Worm (Caenorhabditis elegans) whole organism, mixed stage, embryonic: Measurements from ENCODE around the gene pigk-1.
A peak's percentile ranks its signal among the peaks of the same experiment; 100 is the strongest.

Experiments used
- M03D4.4 ChIP-seq: sonication (generic microtip); optimal IDR thresholded peaks from 2 replicates; lab custom pipeline; 2017; ENCODE audit warnings: mild to moderate bottlenecking, missing genetic modification characterization, missing compliant biosample characterization
- blmp-1 ChIP-seq: fragments of 150-350 bp; optimal IDR thresholded peaks from 2 replicates; lab custom pipeline; 2014; ENCODE audit warnings: missing biosample characterization, missing genetic modification characterization
- ceh-39 ChIP-seq: fragments of 150-350 bp; optimal IDR thresholded peaks from 2 replicates; lab custom pipeline; 2014; ENCODE audit warnings: missing biosample characterization, missing genetic modification characterization
- ceh-83 ChIP-seq: fragments of 200-800 bp; sonication (Bioruptor generic); optimal IDR thresholded peaks from 2 replicates; lab custom pipeline; 2018; ENCODE audit warnings: mild to moderate bottlenecking, missing genetic modification characterization, missing compliant biosample characterization
- ces-1 ChIP-seq: fragments of 150-350 bp; optimal IDR thresholded peaks from 2 replicates; lab custom pipeline; 2014; ENCODE audit warnings: missing biosample characterization, missing genetic modification reagents, missing genetic modification characterization
- cnd-1 ChIP-seq: fragments of 200-800 bp; sonication (Bioruptor generic); optimal IDR thresholded peaks from 2 replicates; lab custom pipeline; 2018; ENCODE audit warnings: mild to moderate bottlenecking, missing genetic modification characterization, missing compliant biosample characterization
- drap-1 ChIP-seq: fragments of 200-800 bp; sonication (Bioruptor generic); optimal IDR thresholded peaks from 3 replicates; lab custom pipeline; 2018; ENCODE audit warnings: mild to moderate bottlenecking, missing genetic modification characterization, missing compliant biosample characterization
- elt-1 ChIP-seq: sonication (generic microtip); optimal IDR thresholded peaks from 2 replicates; lab custom pipeline; 2017; ENCODE audit warnings: missing genetic modification characterization, mild to moderate bottlenecking, missing compliant biosample characterization, antibody characterized with exemption, moderate library complexity, borderline replicate concordance; ENCODE audit not compliant: insufficient read depth
- flh-1 ChIP-seq: fragments of 200-800 bp; sonication (Bioruptor generic); optimal IDR thresholded peaks from 2 replicates; lab custom pipeline; 2018; ENCODE audit warnings: mild to moderate bottlenecking, missing genetic modification characterization, moderate library complexity, missing compliant biosample characterization
- ham-2 ChIP-seq: fragments of 200-800 bp; sonication (Bioruptor generic); optimal IDR thresholded peaks from 2 replicates; lab custom pipeline; 2018; ENCODE audit warnings: mild to moderate bottlenecking, missing genetic modification characterization, missing compliant biosample characterization
- hlh-1 ChIP-seq: fragments of 150-350 bp; optimal IDR thresholded peaks from 2 replicates; lab custom pipeline; 2014; ENCODE audit warnings: missing biosample characterization, missing genetic modification reagents, missing genetic modification characterization
- lin-13 ChIP-seq: fragments of 150-350 bp; optimal IDR thresholded peaks from 2 replicates; lab custom pipeline; 2014; ENCODE audit warnings: missing biosample characterization, missing genetic modification characterization
- lin-32 ChIP-seq: fragments of 200-800 bp; sonication (Bioruptor generic); optimal IDR thresholded peaks from 2 replicates; lab custom pipeline; 2018; ENCODE audit warnings: mild to moderate bottlenecking, missing genetic modification characterization, missing compliant biosample characterization
- lsy-2 ChIP-seq: fragments of 150-350 bp; optimal IDR thresholded peaks from 2 replicates; lab custom pipeline; 2014; ENCODE audit warnings: missing biosample characterization, missing genetic modification characterization
- mab-5 ChIP-seq: fragments of 150-350 bp; optimal IDR thresholded peaks from 2 replicates; lab custom pipeline; 2014; ENCODE audit warnings: missing biosample characterization, missing genetic modification characterization
- mep-1 ChIP-seq: fragments of 150-350 bp; optimal IDR thresholded peaks from 2 replicates; lab custom pipeline; 2017; ENCODE audit warnings: missing biosample characterization, missing genetic modification reagents, missing genetic modification characterization, inconsistent platforms
- mls-2 ChIP-seq: sonication (generic microtip); optimal IDR thresholded peaks from 2 replicates; lab custom pipeline; 2016; ENCODE audit warnings: mild to moderate bottlenecking, missing genetic modification characterization, moderate library complexity, missing compliant biosample characterization
- nhr-12 ChIP-seq: fragments of 150-350 bp; optimal IDR thresholded peaks from 2 replicates; lab custom pipeline; 2014; ENCODE audit warnings: missing biosample characterization, missing genetic modification characterization
- nhr-2 ChIP-seq: fragments of 150-350 bp; optimal IDR thresholded peaks from 2 replicates; lab custom pipeline; 2014; ENCODE audit warnings: missing biosample characterization, missing genetic modification characterization
- nhr-237 ChIP-seq: fragments of 150-350 bp; optimal IDR thresholded peaks from 2 replicates; lab custom pipeline; 2014; ENCODE audit warnings: missing biosample characterization, missing genetic modification characterization
- nhr-28 ChIP-seq: fragments of 150-350 bp; optimal IDR thresholded peaks from 2 replicates; lab custom pipeline; 2014; ENCODE audit warnings: missing biosample characterization, missing genetic modification characterization
- pha-4 ChIP-seq: fragments of 150-350 bp; optimal IDR thresholded peaks from 2 replicates; lab custom pipeline; 2018; ENCODE audit warnings: missing biosample characterization, missing genetic modification reagents, missing genetic modification characterization
- sem-2 ChIP-seq: fragments of 200-800 bp; sonication (Bioruptor generic); optimal IDR thresholded peaks from 2 replicates; lab custom pipeline; 2018; ENCODE audit warnings: mild to moderate bottlenecking, missing genetic modification characterization, missing compliant biosample characterization
- snpc-4 ChIP-seq: fragments of 150-350 bp; optimal IDR thresholded peaks from 2 replicates; lab custom pipeline; 2014; ENCODE audit warnings: missing biosample characterization, missing genetic modification characterization
- sptf-1 ChIP-seq: sonication (generic microtip); optimal IDR thresholded peaks from 2 replicates; lab custom pipeline; 2017; ENCODE audit warnings: mild to moderate bottlenecking, missing genetic modification characterization, moderate library complexity, missing compliant biosample characterization
- tbx-8 ChIP-seq: fragments of 200-800 bp; sonication (Bioruptor generic); optimal IDR thresholded peaks from 2 replicates; lab custom pipeline; 2018; ENCODE audit warnings: mild to moderate bottlenecking, missing genetic modification characterization, moderate library complexity, missing compliant biosample characterization
- unc-120 ChIP-seq: sonication (generic microtip); optimal IDR thresholded peaks from 2 replicates; lab custom pipeline; 2017; ENCODE audit warnings: missing genetic modification characterization, missing compliant biosample characterization; ENCODE audit not compliant: poor library complexity, severe bottlenecking
- zip-8 ChIP-seq: fragments of 150-350 bp; optimal IDR thresholded peaks from 2 replicates; lab custom pipeline; 2014; ENCODE audit warnings: missing biosample characterization, missing genetic modification characterization

pigk-1 gene

DNA sequence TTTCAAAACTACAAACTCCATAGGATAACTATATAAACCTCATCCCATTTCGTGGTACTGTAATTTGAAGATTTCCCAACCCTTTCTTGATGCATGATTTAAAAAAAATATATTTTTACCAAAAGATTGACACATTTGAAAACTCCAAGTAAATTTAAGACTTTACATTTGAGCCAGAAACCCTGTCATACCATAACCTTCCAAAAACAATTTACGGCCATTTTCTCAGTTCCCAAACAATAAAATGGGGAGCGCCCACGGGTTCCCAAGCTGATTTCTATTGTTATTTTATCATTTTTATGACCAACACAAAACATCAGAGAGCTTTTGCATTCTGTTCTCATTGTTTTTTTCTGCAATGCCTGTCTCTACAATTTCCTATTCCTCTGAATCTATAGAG is 2.8 kb upstream of the pigk-1 start, which contains the start of gene clc-9:
TSS of gene clc-9 (plus strand) at position 301 of the 400 bp plus-strand sequence.
- TF ChIP-seq M03D4.4 (tag; lab: Kevin White, UChicago) (no peak), blmp-1 (tag; lab: Kevin White, UChicago) (no peak), cnd-1 (no peak)

DNA sequence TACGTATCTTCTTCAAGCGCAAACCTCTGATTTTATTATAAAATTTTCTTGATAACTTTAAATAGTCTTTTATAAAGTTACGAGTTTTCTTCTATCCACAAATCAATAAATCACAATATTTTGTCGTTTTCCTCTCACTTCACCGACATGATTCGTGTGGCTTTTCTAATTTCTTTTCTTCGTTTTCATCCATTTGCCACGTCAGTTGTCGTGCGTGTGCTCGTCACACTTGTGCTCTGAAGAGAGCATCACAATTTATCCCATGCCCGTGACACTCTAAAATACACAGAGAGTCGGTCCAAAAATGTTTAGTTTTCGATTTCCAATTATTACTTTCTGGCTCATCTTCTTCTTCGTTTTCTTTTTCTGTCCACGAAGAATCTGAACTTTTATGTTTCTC is 2.1 kb upstream of the pigk-1 start:
- TF ChIP-seq unc-120 (tag; lab: Kevin White, UChicago) (no peak), ceh-83 (GFP tag; lab: Kevin White, UChicago) (no peak), hlh-1 (tag; lab: Kevin White, UChicago) (peak; percentile 75)

DNA sequence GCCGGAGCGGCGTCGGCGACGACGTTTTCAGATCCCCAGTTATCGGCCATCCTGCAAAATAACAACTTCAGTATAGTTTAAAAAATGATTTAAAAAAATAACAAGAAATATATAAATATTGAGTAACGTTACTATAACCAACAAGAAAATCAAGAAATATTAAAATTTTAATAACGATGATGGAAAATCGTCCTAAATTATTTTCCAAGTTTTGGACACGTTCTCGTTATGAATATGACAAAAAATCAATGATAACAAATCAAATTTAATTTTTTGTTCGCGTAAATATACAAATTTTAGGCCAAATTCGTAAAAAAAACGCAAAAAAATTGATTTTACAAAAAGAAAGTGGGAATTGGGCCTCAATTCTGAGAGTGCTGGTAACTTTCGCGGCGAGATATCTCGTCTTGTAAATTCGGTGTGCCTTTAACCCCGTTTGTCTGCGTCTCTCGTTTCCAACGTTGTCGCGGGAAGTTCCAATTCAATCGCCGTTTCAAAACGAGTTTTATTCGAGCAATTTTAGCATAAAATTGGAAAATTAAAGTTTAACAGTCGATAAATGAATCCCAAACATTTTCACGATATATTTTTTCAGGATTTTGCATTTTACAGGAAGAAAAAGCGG is 1.3 kb upstream of the pigk-1 start, which contains the start of gene rps-5:
TSS of gene rps-5 (minus strand) at position 51 of the 625 bp plus-strand sequence.
- no peak for TF ChIP-seq mls-2
- no peak for TF ChIP-seq lin-32 (GFP tag; lab: Kevin White, UChicago)
- TF ChIP-seq sem-2, result no peak
- TF ChIP-seq nhr-28 (tag; lab: Kevin White, UChicago), result no peak
- no peak for TF ChIP-seq nhr-2 (tag; lab: Kevin White, UChicago)
- TF ChIP-seq mep-1 (tag; lab: Kevin White, UChicago), result peak; percentile 41
- TF ChIP-seq nhr-237 (tag; lab: Kevin White, UChicago), result peak; percentile 33
- peak; percentile 76 for TF ChIP-seq lsy-2
- peak; percentile 58 for TF ChIP-seq lin-13 (tag; lab: Kevin White, UChicago)
- TF ChIP-seq M03D4.4 (tag; lab: Kevin White, UChicago), result no peak
- TF ChIP-seq sptf-1 (tag; lab: Kevin White, UChicago), result no peak
- TF ChIP-seq drap-1 (GFP tag; lab: Kevin White, UChicago), result no peak
- peak; percentile 37 for TF ChIP-seq hlh-1 (tag; lab: Kevin White, UChicago)
- no peak for TF ChIP-seq zip-8 (tag; lab: Kevin White, UChicago)
- peak; percentile 10 for TF ChIP-seq ceh-39 (tag; lab: Kevin White, UChicago)
- no peak for TF ChIP-seq elt-1 (tag; lab: Kevin White, UChicago)
- peak; percentile 82 for TF ChIP-seq ces-1 (GFP tag; lab: Kevin White, UChicago)
- peak; percentile 41 for TF ChIP-seq pha-4

DNA sequence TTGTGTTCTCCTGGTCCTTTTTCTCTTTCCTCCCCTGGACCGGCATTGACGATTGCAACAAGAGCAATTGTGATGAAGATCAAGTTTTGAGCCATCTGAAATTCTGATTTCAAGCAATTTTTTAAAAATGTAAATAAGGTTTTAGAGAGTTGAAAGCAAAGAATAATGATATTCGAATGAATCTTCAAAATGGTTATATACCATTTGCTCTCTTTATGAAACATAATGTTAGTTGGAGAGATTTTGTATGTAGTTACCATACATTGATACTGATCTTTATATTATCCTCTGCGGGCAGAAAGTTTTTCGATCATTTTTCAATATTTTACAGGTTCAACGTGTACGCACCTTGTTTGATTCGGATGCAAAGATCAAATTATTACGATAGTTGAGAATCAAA is 4.1 kb downstream of the pigk-1 start, which contains the start of gene srlf-24:
TSS of gene srlf-24 (minus strand) at position 101 of the 400 bp plus-strand sequence.
- TF ChIP-seq mab-5, result no peak
- no peak for TF ChIP-seq lin-32 (GFP tag; lab: Kevin White, UChicago)
- TF ChIP-seq blmp-1 (tag; lab: Kevin White, UChicago), result no peak
- no peak for TF ChIP-seq ceh-83 (GFP tag; lab: Kevin White, UChicago)
- no peak for TF ChIP-seq nhr-12 (tag; lab: Kevin White, UChicago)
- no peak for TF ChIP-seq nhr-28 (tag; lab: Kevin White, UChicago)
- no peak for TF ChIP-seq mep-1 (tag; lab: Kevin White, UChicago)
- no peak for TF ChIP-seq flh-1 (GFP tag; lab: Kevin White, UChicago)
- TF ChIP-seq ceh-39 (tag; lab: Kevin White, UChicago), result no peak
- no peak for TF ChIP-seq lsy-2

DNA sequence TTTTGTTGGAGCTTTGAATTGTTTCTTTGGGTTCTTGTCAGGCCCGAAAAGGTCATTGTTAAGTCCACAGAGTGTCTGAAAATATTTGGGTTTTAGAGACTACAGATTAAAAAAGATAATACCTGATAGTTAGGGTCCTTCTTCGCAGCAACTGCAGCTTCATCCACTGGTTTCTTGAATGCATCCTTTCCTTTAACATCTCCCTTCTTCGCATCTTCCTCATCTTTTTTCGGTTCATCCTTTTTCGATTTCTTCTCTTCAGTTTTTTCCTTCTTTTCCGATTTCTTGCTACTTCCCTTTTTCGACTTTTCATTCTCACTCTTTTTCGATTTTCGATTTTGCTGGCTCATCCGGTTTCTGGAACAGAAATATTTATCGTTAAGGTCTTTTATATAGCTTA is 6.3 kb downstream of the pigk-1 start:
- no peak for TF ChIP-seq lin-13 (tag; lab: Kevin White, UChicago)
- no peak for TF ChIP-seq ceh-83 (GFP tag; lab: Kevin White, UChicago)
- no peak for TF ChIP-seq elt-1 (tag; lab: Kevin White, UChicago)
- TF ChIP-seq snpc-4 (tag; lab: Kevin White, UChicago), result no peak
- no peak for TF ChIP-seq mep-1 (tag; lab: Kevin White, UChicago)
- no peak for TF ChIP-seq cnd-1
- TF ChIP-seq drap-1 (GFP tag; lab: Kevin White, UChicago), result no peak
- no peak for TF ChIP-seq unc-120 (tag; lab: Kevin White, UChicago)
- TF ChIP-seq ham-2 (GFP tag; lab: Kevin White, UChicago), result no peak
- TF ChIP-seq mab-5, result no peak
- no peak for TF ChIP-seq lin-32 (GFP tag; lab: Kevin White, UChicago)
- TF ChIP-seq hlh-1 (tag; lab: Kevin White, UChicago), result no peak
- TF ChIP-seq tbx-8 (GFP tag; lab: Kevin White, UChicago), result no peak
- TF ChIP-seq, all 35 proteins: peak for 0
